Fruit fly (Drosophila melanogaster): ENCODE data around the gene bgm.

DNA sequence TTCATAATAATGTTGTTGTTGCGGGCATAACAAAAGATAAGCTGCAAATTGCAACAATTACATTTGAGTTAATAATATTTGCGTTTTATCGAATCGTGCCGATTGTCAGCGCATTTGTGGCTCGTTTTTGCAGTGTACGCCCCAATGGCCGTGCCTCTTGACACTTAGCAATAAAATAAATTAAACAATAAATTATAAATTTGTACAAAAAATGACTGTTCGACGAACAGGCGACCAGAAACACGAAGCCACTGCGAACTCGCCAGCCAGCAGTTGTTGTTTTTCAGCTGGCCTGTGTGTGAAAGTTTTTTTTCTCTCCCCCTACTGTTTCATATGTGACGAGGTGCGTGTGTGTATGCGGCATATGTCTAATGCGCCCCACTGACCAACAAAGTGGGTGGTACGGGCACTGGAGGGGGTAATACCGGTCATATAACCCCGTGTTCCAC is 12.7 kb downstream of the bgm start:
- no peak for TF ChIP-seq Dll (optimal IDR thresholded peaks at IDR 0.05)
- TF ChIP-seq psq (optimal IDR thresholded peaks at IDR 0.05), result no peak
- TF ChIP-seq pan (optimal IDR thresholded peaks at IDR 0.05), result no peak
- no peak for TF ChIP-seq CG8478 (optimal IDR thresholded peaks at IDR 0.05)
